Fruit fly (Drosophila melanogaster) whole organism, pupa: ENCODE data around the gene CG12010.

Source experiments
- CG17806 ChIP-seq: fragments of 200-800 bp; sonication (Bioruptor generic); optimal IDR thresholded peaks from 2 replicates; lab custom pipeline; 2018; ENCODE audit warnings: missing biosample characterization, mild to moderate bottlenecking, missing genetic modification characterization, moderate library complexity
- fd96Ca ChIP-seq: fragments of 200-800 bp; sonication (Bioruptor generic); IDR thresholded peaks from 3 replicates; pipeline ENCODE4 v1.3.6; 2022; ENCODE audit warnings: missing biosample characterization, missing genetic modification characterization

dm6 chr3L:3418207-3419086, 44.4 kb downstream of the CG12010 start:
- TF ChIP-seq CG17806 (tag; lab: Kevin White, UChicago) (peak; percentile 84), fd96Ca (GFP tag; lab: Robert Waterston, UW) (peak; percentile 98)
